Worm (Caenorhabditis elegans) whole organism, young adult: ENCODE data around the gene cav-1.

Experiments
- K11D2.4 ChIP-seq: fragments of 200-800 bp; sonication (Bioruptor generic); IDR thresholded peaks from 2 replicates; pipeline ENCODE4 v1.3.6; 2022; ENCODE audit warnings: missing genetic modification reagents, missing genetic modification characterization, missing compliant biosample characterization
- K12H6.12 ChIP-seq: fragments of 200-800 bp; sonication (Bioruptor generic); optimal IDR thresholded peaks from 2 replicates; lab custom pipeline; 2018; ENCODE audit warnings: mild to moderate bottlenecking, missing genetic modification characterization, missing compliant biosample characterization
- ama-1 ChIP-seq, 3 experiments: fragments of 150-350 bp in 1 of 3; sonication (generic microtip) in 2 of 3; optimal IDR thresholded peaks; 2 replicates each; lab custom pipeline; 2014 to 2018; ENCODE audit warnings: missing biosample characterization in 2 of 3, missing genetic modification characterization in 2 of 3, missing genetic modification reagents in 2 of 3
- egrh-3 ChIP-seq: fragments of 200-800 bp; sonication (Bioruptor generic); IDR thresholded peaks from 2 replicates; pipeline ENCODE4 v1.3.6; 2022; ENCODE audit warnings: missing genetic modification reagents, missing genetic modification characterization, missing compliant biosample characterization
- nfya-2 ChIP-seq: fragments of 200-800 bp; sonication (Bioruptor generic); IDR thresholded peaks from 2 replicates; pipeline ENCODE4 v1.3.6; 2022; ENCODE audit warnings: missing genetic modification reagents, missing genetic modification characterization, missing compliant biosample characterization
- pha-4 ChIP-seq: fragments of 150-350 bp; sonication (generic microtip); optimal IDR thresholded peaks from 2 replicates; lab custom pipeline; 2014; ENCODE audit warnings: missing biosample characterization, missing genetic modification reagents, missing genetic modification characterization
- repo-1 ChIP-seq: sonication (generic microtip); optimal IDR thresholded peaks from 2 replicates; lab custom pipeline; 2017; ENCODE audit warnings: mild to moderate bottlenecking, missing genetic modification characterization, missing compliant biosample characterization
- tbx-9 ChIP-seq: sonication (generic microtip); optimal IDR thresholded peaks from 2 replicates; lab custom pipeline; 2016; ENCODE audit warnings: borderline replicate concordance, missing genetic modification characterization, inconsistent platforms, missing compliant biosample characterization

- TF ChIP-seq nfya-2 (GFP tag; lab: Robert Waterston, UW) (no peak), K11D2.4 (GFP tag; lab: Robert Waterston, UW) (no peak), pha-4 (tag; lab: Kevin White, UChicago) (no peak), repo-1 (tag; lab: Kevin White, UChicago) (no peak), egrh-3 (GFP tag; lab: Robert Waterston, UW) (no peak), tbx-9 (tag; lab: Kevin White, UChicago) (no peak), ama-1 (optimal IDR thresholded peaks at IDR 0.05; lab: Kevin White, UChicago) (no peak), ama-1 (GFP tag; optimal IDR thresholded peaks at IDR 0.05; lab: Kevin White, UChicago) (no peak), K12H6.12 (tag; lab: Kevin White, UChicago) (no peak)
Observed at ce11 chrIV:9734861-9735260, 37.4 kb upstream of the cav-1 start.
